Worm (Caenorhabditis elegans): ENCODE results near the gene C14F11.4.
A peak's percentile ranks its signal among the peaks of the same experiment; 100 is the strongest.

C14F11.4 gene

ce11 chrX:6258409-6258808, 25.6 kb upstream of the C14F11.4 start:
- TF ChIP-seq nhr-129 (tag; optimal IDR thresholded peaks at IDR 0.05) (peak; percentile 10), nhr-25 (tag; optimal IDR thresholded peaks at IDR 0.05) (peak; percentile 57), aly-2 (tag; optimal IDR thresholded peaks at IDR 0.05) (no peak)

DNA sequence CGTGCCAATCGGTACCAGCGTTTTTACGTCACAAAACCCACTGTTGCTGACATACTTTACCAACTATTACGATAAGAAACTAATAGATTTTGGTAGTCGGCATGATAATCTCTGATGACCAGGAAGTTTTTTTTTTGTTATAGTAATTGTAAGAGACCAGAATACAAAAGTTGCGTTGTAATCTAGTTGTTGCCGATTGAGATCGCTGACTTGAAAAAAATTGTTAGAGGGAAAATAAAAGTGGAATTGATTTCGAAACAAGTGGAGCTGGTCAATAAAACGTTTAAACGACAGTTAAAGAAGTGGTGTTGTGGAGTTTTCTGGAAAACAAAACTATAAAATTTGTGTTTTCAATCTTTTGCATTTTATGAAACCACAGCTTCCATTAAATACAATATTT, 24.1 kb upstream of the C14F11.4 start:
- TF ChIP-seq sma-9 (GFP tag; optimal IDR thresholded peaks at IDR 0.05) = peak; percentile 33
- no peak for TF ChIP-seq sma-9 (tag; optimal IDR thresholded peaks at IDR 0.05)
- TF ChIP-seq snpc-4 (tag; optimal IDR thresholded peaks at IDR 0.05) = no peak
- TF ChIP-seq nhr-237 (tag; optimal IDR thresholded peaks at IDR 0.05) = no peak
- TF ChIP-seq elt-3 (tag; optimal IDR thresholded peaks at IDR 0.05) = no peak
- TF ChIP-seq fos-1 (tag; optimal IDR thresholded peaks at IDR 0.05) = no peak
- TF ChIP-seq nhr-77 (tag; optimal IDR thresholded peaks at IDR 0.05) = no peak

ce11 chrX:6256430-6256829, 23.6 kb upstream of the C14F11.4 start:
- TF ChIP-seq nhr-11 (tag; optimal IDR thresholded peaks at IDR 0.05) (no peak), ceh-16 (tag; optimal IDR thresholded peaks at IDR 0.05) (no peak), ama-1 (optimal IDR thresholded peaks at IDR 0.05) (no peak), zag-1 (tag; optimal IDR thresholded peaks at IDR 0.05) (no peak), unc-62 (GFP tag; optimal IDR thresholded peaks at IDR 0.05) (no peak), unc-55 (GFP tag; optimal IDR thresholded peaks at IDR 0.05) (no peak), sem-4 (tag; optimal IDR thresholded peaks at IDR 0.05) (no peak), lin-39 (tag; optimal IDR thresholded peaks at IDR 0.05) (no peak), lin-13 (GFP tag; optimal IDR thresholded peaks at IDR 0.05) (no peak), fos-1 (tag; optimal IDR thresholded peaks at IDR 0.05) (no peak), elt-3 (tag; optimal IDR thresholded peaks at IDR 0.05) (no peak), nhr-21 (tag; optimal IDR thresholded peaks at IDR 0.05) (no peak), nhr-25 (tag; optimal IDR thresholded peaks at IDR 0.05) (no peak), mbf-1 (tag; optimal IDR thresholded peaks at IDR 0.05) (no peak), nhr-129 (tag; optimal IDR thresholded peaks at IDR 0.05) (peak; percentile 57), snpc-4 (tag; optimal IDR thresholded peaks at IDR 0.05) (no peak), dmd-4 (tag; optimal IDR thresholded peaks at IDR 0.05) (no peak), R02D3.7 (tag; optimal IDR thresholded peaks at IDR 0.05) (no peak), ceh-82 (tag; optimal IDR thresholded peaks at IDR 0.05) (no peak), nhr-77 (tag; optimal IDR thresholded peaks at IDR 0.05) (no peak), sma-9 (GFP tag; optimal IDR thresholded peaks at IDR 0.05) (peak; percentile 80), sma-9 (tag; optimal IDR thresholded peaks at IDR 0.05) (no peak), ztf-11 (tag; optimal IDR thresholded peaks at IDR 0.05) (no peak), nhr-10 (tag; optimal IDR thresholded peaks at IDR 0.05) (no peak), ztf-1 (GFP tag; conservative IDR thresholded peaks at IDR 0.05) (no peak), crh-2 (tag; optimal IDR thresholded peaks at IDR 0.05) (peak; percentile 25), peb-1 (tag; optimal IDR thresholded peaks at IDR 0.05) (no peak), nhr-12 (tag; optimal IDR thresholded peaks at IDR 0.05) (no peak), elt-1 (tag; optimal IDR thresholded peaks at IDR 0.05) (no peak), gmeb-1 (tag; optimal IDR thresholded peaks at IDR 0.05) (no peak), unc-39 (tag; optimal IDR thresholded peaks at IDR 0.05) (no peak), mab-5 (tag; optimal IDR thresholded peaks at IDR 0.05) (no peak), sma-3 (GFP tag; optimal IDR thresholded peaks at IDR 0.05) (peak; percentile 28), lin-11 (tag; optimal IDR thresholded peaks at IDR 0.05) (no peak), nhr-23 (tag; optimal IDR thresholded peaks at IDR 0.05) (no peak), C34F6.9 (tag; optimal IDR thresholded peaks at IDR 0.05) (no peak), ZK546.5 (tag; optimal IDR thresholded peaks at IDR 0.05) (no peak), lsy-2 (tag; optimal IDR thresholded peaks at IDR 0.05) (no peak), blmp-1 (tag; optimal IDR thresholded peaks at IDR 0.05; ENCODE audit: insufficient read depth) (no peak), alr-1 (tag; optimal IDR thresholded peaks at IDR 0.05) (no peak), mdl-1 (tag; optimal IDR thresholded peaks at IDR 0.05) (no peak), egl-27 (tag; optimal IDR thresholded peaks at IDR 0.05) (no peak), ztf-4 (tag; optimal IDR thresholded peaks at IDR 0.05) (no peak), aly-2 (tag; optimal IDR thresholded peaks at IDR 0.05) (no peak), F13H6.1 (tag; optimal IDR thresholded peaks at IDR 0.05) (peak; percentile 32), nhr-6 (tag; optimal IDR thresholded peaks at IDR 0.05) (no peak)

Measured in whole organism, L2 larva.